Worm (Caenorhabditis elegans): ENCODE results near the gene sre-16.

Gene sre-16

DNA sequence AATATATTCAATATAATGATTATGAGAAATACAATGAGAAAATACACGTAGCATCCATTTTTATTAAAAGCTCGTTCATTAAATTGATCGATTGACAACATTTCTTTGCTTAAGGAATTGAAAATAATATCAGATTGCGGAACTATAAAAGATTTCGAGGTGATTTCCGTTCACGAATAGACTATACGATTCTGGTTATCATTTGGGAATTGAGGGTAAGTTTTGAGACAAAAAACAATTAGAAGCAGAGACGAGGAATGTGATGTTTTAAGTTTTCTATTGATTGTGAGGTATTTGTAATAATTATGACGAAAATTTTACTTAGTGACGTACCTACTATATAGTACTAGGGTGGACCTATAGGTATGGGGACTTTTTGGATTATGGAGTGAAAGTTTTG, 2.9 kb upstream of the sre-16 start, which contains the start of gene sre-19:
TSS of gene sre-19 (minus strand) at position 101 of the 400 bp plus-strand sequence.
- TF ChIP-seq pqm-1 (tag; optimal IDR thresholded peaks at IDR 0.05) (no peak), nhr-6 (tag; optimal IDR thresholded peaks at IDR 0.05) (no peak), unc-39 (tag; optimal IDR thresholded peaks at IDR 0.05) (no peak), dmd-6 (GFP tag; IDR thresholded peaks at IDR 0.05) (no peak), zip-11 (GFP tag; IDR thresholded peaks at IDR 0.05) (no peak), nhr-11 (tag; optimal IDR thresholded peaks at IDR 0.05) (no peak), tag-97 (GFP tag; IDR thresholded peaks at IDR 0.05) (no peak), R02D3.7 (tag; optimal IDR thresholded peaks at IDR 0.05) (no peak), daf-16 (GFP tag; optimal IDR thresholded peaks at IDR 0.05) (no peak), daf-16 (tag; optimal IDR thresholded peaks at IDR 0.05) (no peak), ZK337.2 (GFP tag; IDR thresholded peaks at IDR 0.05) (no peak), mes-2 (tag; optimal IDR thresholded peaks at IDR 0.05; ENCODE audit: poor library complexity, severe bottlenecking) (no peak), Y75B8A.6 (GFP tag; IDR thresholded peaks at IDR 0.05) (no peak), daf-19 (GFP tag; conservative IDR thresholded peaks at IDR 0.05) (no peak), jun-1 (tag; optimal IDR thresholded peaks at IDR 0.05) (no peak), duxl-1 (tag; optimal IDR thresholded peaks at IDR 0.05; ENCODE audit: poor library complexity) (no peak)

DNA sequence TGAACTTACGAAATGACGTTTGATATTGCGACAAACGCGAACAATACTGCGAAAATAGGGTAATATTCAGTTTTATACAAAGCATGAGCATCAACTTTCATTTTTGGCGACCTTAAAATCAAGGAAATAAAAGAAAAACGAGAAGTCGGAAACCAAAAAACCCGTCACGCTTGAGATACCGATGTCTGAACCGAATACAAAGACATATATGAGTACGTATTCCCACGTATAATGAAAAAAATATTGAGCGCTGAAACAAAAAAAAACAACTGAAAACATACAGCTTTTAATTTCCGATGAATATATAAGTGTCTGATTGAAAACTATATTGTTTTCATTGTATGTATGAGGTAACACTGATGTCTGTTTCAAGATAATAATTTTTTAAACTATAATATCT, 6.2 kb downstream of the sre-16 start, which contains the start of gene sre-18:
TSS of gene sre-18 (minus strand) at position 101 of the 400 bp plus-strand sequence.
- TF ChIP-seq nhr-111 (GFP tag; optimal IDR thresholded peaks at IDR 0.05), result no peak
- no peak for TF ChIP-seq mdl-1 (tag; optimal IDR thresholded peaks at IDR 0.05)
- no peak for TF ChIP-seq madf-9 (GFP tag; conservative IDR thresholded peaks at IDR 0.05)
- TF ChIP-seq mxl-3 (GFP tag; optimal IDR thresholded peaks at IDR 0.05), result no peak
- no peak for TF ChIP-seq T20F7.1 (GFP tag; optimal IDR thresholded peaks at IDR 0.05)
- no peak for TF ChIP-seq spr-1 (tag; optimal IDR thresholded peaks at IDR 0.05)
- TF ChIP-seq ztf-7 (tag; optimal IDR thresholded peaks at IDR 0.05), result no peak
- no peak for TF ChIP-seq cey-2 (tag; optimal IDR thresholded peaks at IDR 0.05; ENCODE audit: borderline replicate concordance, insufficient read depth)
- no peak for TF ChIP-seq attf-4 (tag; optimal IDR thresholded peaks at IDR 0.05)
- TF ChIP-seq daf-8 (GFP tag; IDR thresholded peaks at IDR 0.05), result no peak
- TF ChIP-seq vab-7 (GFP tag; IDR thresholded peaks at IDR 0.05), result no peak
- no peak for TF ChIP-seq lin-39 (tag; optimal IDR thresholded peaks at IDR 0.05)

DNA sequence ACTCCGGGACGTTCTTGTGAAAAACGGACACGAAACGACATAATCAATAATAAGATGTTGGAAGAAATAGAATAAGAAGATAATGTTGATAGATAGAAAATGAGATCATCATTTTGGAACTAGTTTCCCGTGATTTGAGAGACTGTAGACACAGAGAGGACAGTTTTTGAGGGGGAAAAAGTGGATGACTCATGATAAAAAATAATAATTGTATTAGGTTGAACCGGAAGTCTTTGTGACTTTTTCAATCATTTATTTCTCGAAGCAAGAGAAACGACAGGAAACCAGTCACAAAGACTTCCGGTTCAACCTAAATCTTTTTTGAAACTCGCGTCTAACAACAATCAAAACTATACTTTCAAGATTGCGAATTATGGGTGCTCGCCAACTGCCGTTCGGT, 8.9 kb downstream of the sre-16 start, which contains the start of gene mlt-3:
TSS of gene mlt-3 (minus strand) at position 101 of the 400 bp plus-strand sequence.
- TF ChIP-seq tra-1 (GFP tag; IDR thresholded peaks at IDR 0.05) (no peak), hif-1 (tag; optimal IDR thresholded peaks at IDR 0.05) (no peak), ctbp-1 (GFP tag; IDR thresholded peaks at IDR 0.05) (no peak), ceh-32 (tag; optimal IDR thresholded peaks at IDR 0.05; ENCODE audit: poor library complexity) (no peak), T26A8.4 (GFP tag; IDR thresholded peaks at IDR 0.05) (no peak), ceh-62 (tag; optimal IDR thresholded peaks at IDR 0.05) (no peak)

DNA sequence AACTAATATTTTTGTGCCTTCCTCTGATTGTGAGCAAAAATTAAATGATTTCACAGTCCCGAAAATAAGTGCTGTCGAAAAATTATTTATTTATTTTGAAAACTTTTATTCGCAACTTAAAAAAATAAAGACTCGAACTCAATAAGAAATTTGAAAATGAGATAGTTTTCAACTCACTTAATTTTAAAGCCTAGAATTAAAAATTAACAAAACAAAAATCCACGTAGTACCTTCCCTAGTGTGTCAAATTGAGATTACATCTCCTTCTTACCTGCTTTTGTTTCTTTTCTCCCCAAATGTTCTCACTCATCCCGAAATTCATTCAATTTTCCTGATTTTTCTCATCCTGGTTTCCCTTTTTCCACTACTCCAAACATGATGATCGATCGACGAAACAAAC, 16.6 kb downstream of the sre-16 start, which contains the start of gene F35G2.5:
TSS of gene F35G2.5 (plus strand) at position 301 of the 400 bp plus-strand sequence.
- no peak for TF ChIP-seq ceh-20 (GFP tag; IDR thresholded peaks at IDR 0.05)
- no peak for TF ChIP-seq nhr-11 (tag; optimal IDR thresholded peaks at IDR 0.05)
- no peak for TF ChIP-seq nhr-42 (GFP tag; IDR thresholded peaks at IDR 0.05)
- TF ChIP-seq snpc-1.2 (GFP tag; IDR thresholded peaks at IDR 0.05), result no peak
- no peak for TF ChIP-seq saeg-2 (GFP tag; IDR thresholded peaks at IDR 0.05)
- no peak for TF ChIP-seq mdl-1 (tag; optimal IDR thresholded peaks at IDR 0.05)
- TF ChIP-seq R02D3.7 (tag; optimal IDR thresholded peaks at IDR 0.05), result no peak
- TF ChIP-seq unc-62 (GFP tag; optimal IDR thresholded peaks at IDR 0.05 in 1 of 2), result no peak
- TF ChIP-seq unc-62 (tag; optimal IDR thresholded peaks at IDR 0.05), result no peak
- no peak for TF ChIP-seq zfp-2 (tag; optimal IDR thresholded peaks at IDR 0.05)
- no peak for TF ChIP-seq unc-39 (tag; optimal IDR thresholded peaks at IDR 0.05)
- TF ChIP-seq egl-27 (tag; optimal IDR thresholded peaks at IDR 0.05), result no peak
- no peak for TF ChIP-seq Y105C5A.15 (GFP tag; IDR thresholded peaks at IDR 0.05)
- TF ChIP-seq daf-8 (GFP tag; IDR thresholded peaks at IDR 0.05), result no peak
- TF ChIP-seq lin-29 (GFP tag; IDR thresholded peaks at IDR 0.05), result no peak
- no peak for TF ChIP-seq nhr-6 (tag; optimal IDR thresholded peaks at IDR 0.05)
- no peak for TF ChIP-seq T20F7.1 (GFP tag; optimal IDR thresholded peaks at IDR 0.05)
- TF ChIP-seq spr-1 (tag; optimal IDR thresholded peaks at IDR 0.05), result no peak
- no peak for TF ChIP-seq dpl-1 (GFP tag; optimal IDR thresholded peaks at IDR 0.05)

Data from whole organism, L4 larva.